Worm (Caenorhabditis elegans) whole organism, late embryonic: Measurements from ENCODE around the gene txt-14.

Source experiments
- C08G9.2 ChIP-seq: sonication (generic microtip); optimal IDR thresholded peaks from 2 replicates; lab custom pipeline; 2016; ENCODE audit warnings: mild to moderate bottlenecking, missing genetic modification characterization, moderate library complexity, missing compliant biosample characterization
- C38D4.7 ChIP-seq: fragments of 200-800 bp; sonication (Bioruptor generic); optimal IDR thresholded peaks from 2 replicates; lab custom pipeline; 2018; ENCODE audit warnings: mild to moderate bottlenecking, missing genetic modification characterization, moderate library complexity, missing compliant biosample characterization
- Y22D7AL.16 ChIP-seq: sonication (generic microtip); optimal IDR thresholded peaks from 2 replicates; lab custom pipeline; 2016; ENCODE audit warnings: missing genetic modification characterization, missing compliant biosample characterization
- ahr-1 ChIP-seq: sonication (generic microtip); optimal IDR thresholded peaks from 2 replicates; lab custom pipeline; 2016; ENCODE audit warnings: missing genetic modification characterization, missing compliant biosample characterization
- ama-1 ChIP-seq: fragments of 150-350 bp; optimal IDR thresholded peaks from 2 replicates; lab custom pipeline; 2014
- ceh-14 ChIP-seq: sonication (generic microtip); optimal IDR thresholded peaks from 2 replicates; lab custom pipeline; 2016; ENCODE audit warnings: missing genotype, missing genetic modification characterization, missing compliant biosample characterization
- ceh-18 ChIP-seq: sonication (generic microtip); optimal IDR thresholded peaks from 2 replicates; lab custom pipeline; 2016; ENCODE audit warnings: missing genetic modification characterization, missing compliant biosample characterization
- ceh-19 ChIP-seq: fragments of 200-800 bp; sonication (Bioruptor generic); optimal IDR thresholded peaks from 2 replicates; lab custom pipeline; 2018; ENCODE audit warnings: mild to moderate bottlenecking, missing genetic modification characterization, missing compliant biosample characterization
- ceh-30 ChIP-seq: fragments of 150-350 bp; optimal IDR thresholded peaks from 2 replicates; lab custom pipeline; 2014; ENCODE audit warnings: missing biosample characterization, missing genetic modification characterization
- ceh-34 ChIP-seq: sonication (generic microtip); optimal IDR thresholded peaks from 2 replicates; lab custom pipeline; 2016; ENCODE audit warnings: mild to moderate bottlenecking, missing genetic modification characterization, missing compliant biosample characterization
- ceh-48 ChIP-seq: sonication (generic microtip); optimal IDR thresholded peaks from 2 replicates; lab custom pipeline; 2016; ENCODE audit warnings: missing genetic modification characterization, inconsistent platforms, missing compliant biosample characterization
- ceh-6 ChIP-seq: fragments of 200-800 bp; sonication (Bioruptor generic); optimal IDR thresholded peaks from 2 replicates; lab custom pipeline; 2018; ENCODE audit warnings: mild to moderate bottlenecking, missing genetic modification characterization, missing compliant biosample characterization
- che-1 ChIP-seq: sonication (generic microtip); optimal IDR thresholded peaks from 2 replicates; lab custom pipeline; 2016; ENCODE audit warnings: mild to moderate bottlenecking, missing genetic modification characterization, missing compliant biosample characterization
- ets-4 ChIP-seq: sonication (generic microtip); optimal IDR thresholded peaks from 2 replicates; lab custom pipeline; 2016; ENCODE audit warnings: missing genetic modification characterization, missing compliant biosample characterization
- fax-1 ChIP-seq: sonication (generic microtip); optimal IDR thresholded peaks from 2 replicates; lab custom pipeline; 2016; ENCODE audit warnings: missing genotype, missing genetic modification characterization, missing compliant biosample characterization
- hlh-13 ChIP-seq: fragments of 200-800 bp; sonication (Bioruptor generic); optimal IDR thresholded peaks from 2 replicates; lab custom pipeline; 2018; ENCODE audit warnings: mild to moderate bottlenecking, missing genetic modification characterization, missing compliant biosample characterization
- hlh-6 ChIP-seq: sonication (generic microtip); optimal IDR thresholded peaks from 2 replicates; lab custom pipeline; 2016; ENCODE audit warnings: missing genotype, missing genetic modification characterization, missing compliant biosample characterization
- hlh-8 ChIP-seq: sonication (generic microtip); optimal IDR thresholded peaks from 2 replicates; lab custom pipeline; 2016; ENCODE audit warnings: missing genotype, missing genetic modification characterization, missing compliant biosample characterization
- lin-11 ChIP-seq: fragments of 200-800 bp; sonication (Bioruptor generic); optimal IDR thresholded peaks from 2 replicates; lab custom pipeline; 2018; ENCODE audit warnings: mild to moderate bottlenecking, missing genetic modification characterization, missing compliant biosample characterization
- nhr-11 ChIP-seq: fragments of 150-350 bp; optimal IDR thresholded peaks from 2 replicates; lab custom pipeline; 2014; ENCODE audit warnings: missing biosample characterization, missing genetic modification characterization
- npax-4 ChIP-seq: sonication (generic microtip); optimal IDR thresholded peaks from 2 replicates; lab custom pipeline; 2016; ENCODE audit warnings: missing genetic modification characterization, missing compliant biosample characterization
- odd-2 ChIP-seq: sonication (generic microtip); optimal IDR thresholded peaks from 2 replicates; lab custom pipeline; 2017; ENCODE audit warnings: antibody characterized with exemption, mild to moderate bottlenecking, missing genetic modification characterization, missing compliant biosample characterization
- pax-1 ChIP-seq: fragments of 150-350 bp; optimal IDR thresholded peaks from 2 replicates; lab custom pipeline; 2014; ENCODE audit warnings: missing biosample characterization, missing genetic modification characterization
- pha-2 ChIP-seq: sonication (generic microtip); optimal IDR thresholded peaks from 2 replicates; lab custom pipeline; 2017; ENCODE audit warnings: mild to moderate bottlenecking, missing genetic modification characterization, missing compliant biosample characterization
- pros-1 ChIP-seq: fragments of 150-350 bp; optimal IDR thresholded peaks from 2 replicates; lab custom pipeline; 2014; ENCODE audit warnings: missing biosample characterization, missing genetic modification reagents, missing genetic modification characterization
- ref-2 ChIP-seq: sonication (generic microtip); optimal IDR thresholded peaks from 2 replicates; lab custom pipeline; 2016; ENCODE audit warnings: missing genetic modification characterization, missing compliant biosample characterization
- sox-2 ChIP-seq: fragments of 200-800 bp; sonication (Bioruptor generic); IDR thresholded peaks from 2 replicates; pipeline ENCODE4 v1.3.6; 2022; ENCODE audit warnings: missing genetic modification reagents, missing genetic modification characterization, missing compliant biosample characterization
- sox-4 ChIP-seq: sonication (generic microtip); optimal IDR thresholded peaks from 2 replicates; lab custom pipeline; 2017; ENCODE audit warnings: mild to moderate bottlenecking, missing genetic modification characterization, inconsistent platforms, missing compliant biosample characterization
- tbx-2 ChIP-seq: sonication (generic microtip); optimal IDR thresholded peaks from 2 replicates; lab custom pipeline; 2016; ENCODE audit warnings: missing genetic modification characterization, missing compliant biosample characterization
- tbx-7 ChIP-seq: sonication (generic microtip); optimal IDR thresholded peaks from 2 replicates; lab custom pipeline; 2016; ENCODE audit warnings: missing genotype, missing genetic modification characterization, missing compliant biosample characterization
- ttx-3 ChIP-seq: sonication (generic microtip); optimal IDR thresholded peaks from 2 replicates; lab custom pipeline; 2016; ENCODE audit warnings: missing genetic modification reagents, missing genetic modification characterization, missing compliant biosample characterization
- unc-3 ChIP-seq, 2 experiments: fragments of 200-800 bp in 1 of 2; sonication (Bioruptor generic) in 1 of 2; sonication (generic microtip) in 1 of 2; conservative IDR thresholded peaks in 1 of 2; optimal IDR thresholded peaks in 1 of 2; 2 replicates each; pipeline versions ENCODE4 v1.3.6 to Lab custom; 2016 to 2022; ENCODE audit warnings: missing compliant biosample characterization in 2 of 2, missing genetic modification characterization in 2 of 2, missing genetic modification reagents in 1 of 2
- unc-55 ChIP-seq: sonication (generic microtip); optimal IDR thresholded peaks from 2 replicates; lab custom pipeline; 2017; ENCODE audit warnings: missing biosample characterization, missing genetic modification reagents, missing genetic modification characterization

txt-14 gene

DNA sequence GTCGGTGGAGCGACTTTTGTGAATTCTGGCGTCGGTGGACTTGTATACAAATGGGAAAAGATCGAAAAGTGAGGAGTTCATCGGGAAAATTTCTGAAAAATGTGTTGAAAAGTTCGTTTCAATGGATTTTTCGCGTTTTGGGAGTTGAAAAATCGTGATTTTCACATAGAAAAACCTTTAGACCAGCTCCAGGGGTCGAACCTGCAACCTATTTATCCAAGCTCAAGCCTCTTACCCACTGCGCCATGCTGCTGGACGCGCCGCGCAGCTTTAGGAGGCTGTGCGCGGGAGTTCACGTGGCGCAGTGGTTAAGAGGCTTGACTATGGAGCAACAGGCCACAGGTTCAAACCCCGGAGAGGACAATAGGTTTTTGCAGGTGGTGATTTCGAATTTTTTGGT lies 40.0 kb downstream of the txt-14 start, which contains the start of gene Y69H2.1:
Y69H2.1 (minus strand) TSS at position 101 of the 400 bp plus-strand sequence.
- TF ChIP-seq ceh-14 (no peak), pax-1 (tag; lab: Kevin White, UChicago) (no peak), Y22D7AL.16 (tag; lab: Kevin White, UChicago) (no peak), unc-55 (GFP tag; lab: Kevin White, UChicago) (no peak), ceh-19 (GFP tag; lab: Kevin White, UChicago) (no peak), ceh-34 (tag; lab: Kevin White, UChicago) (no peak), che-1 (tag; lab: Kevin White, UChicago) (no peak), hlh-6 (tag; lab: Kevin White, UChicago) (no peak), ref-2 (tag; lab: Kevin White, UChicago) (no peak), ahr-1 (tag; lab: Kevin White, UChicago) (no peak), sox-4 (tag; lab: Kevin White, UChicago) (no peak), lin-11 (no peak), ceh-18 (tag; lab: Kevin White, UChicago) (no peak), pha-2 (no peak), ttx-3 (tag; lab: Kevin White, UChicago) (no peak), ama-1 (lab: Kevin White, UChicago) (no peak), npax-4 (no peak)
- TF ChIP-seq, all 69 proteins: peak for 0

DNA sequence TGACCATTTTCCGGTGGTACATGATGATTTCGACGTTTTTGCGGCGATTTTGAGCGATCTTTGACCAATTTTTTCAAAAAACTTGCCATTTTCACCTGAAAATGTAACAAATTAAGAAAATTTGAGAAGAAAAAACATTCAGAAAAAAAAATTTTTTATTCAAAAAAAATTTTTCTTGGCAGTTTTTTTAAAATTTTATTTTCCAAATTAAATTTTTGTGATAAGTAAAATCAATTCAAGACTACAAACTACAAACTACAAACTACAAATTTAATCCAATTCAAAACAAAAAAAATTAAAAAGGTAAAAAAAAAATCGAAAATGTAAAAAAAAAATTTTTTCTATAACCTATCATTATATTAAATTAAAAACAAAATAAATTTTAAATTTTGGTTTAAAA lies 44.3 kb downstream of the txt-14 start, which contains the start of gene Y69H2.15:
Y69H2.15 (minus strand) TSS at position 101 of the 400 bp plus-strand sequence.
- no peak for TF ChIP-seq ceh-6 (GFP tag; lab: Kevin White, UChicago)

DNA sequence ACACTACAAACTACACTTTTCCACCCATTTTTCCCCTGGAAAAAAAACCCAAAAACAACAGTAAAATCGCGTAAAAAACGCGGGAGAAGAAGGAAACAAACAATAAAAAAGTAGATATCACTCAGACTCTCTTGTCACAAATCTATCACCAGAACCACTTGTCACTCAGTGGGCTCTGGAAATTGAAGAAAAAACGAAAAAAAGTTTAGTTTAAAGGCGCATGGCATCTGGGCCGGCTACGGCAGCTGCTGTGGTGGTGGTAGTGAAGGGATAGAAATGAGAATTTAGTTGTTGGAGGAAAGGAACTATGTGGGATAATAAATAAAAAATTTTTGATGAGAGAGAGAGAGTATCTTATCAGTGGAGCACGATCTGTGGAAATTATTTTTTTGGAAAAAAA lies 45.0 kb downstream of the txt-14 start:
- TF ChIP-seq fax-1 (tag; lab: Kevin White, UChicago) (no peak), unc-55 (GFP tag; lab: Kevin White, UChicago) (no peak), Y22D7AL.16 (tag; lab: Kevin White, UChicago) (no peak), C08G9.2 (no peak), ets-4 (tag; lab: Kevin White, UChicago) (no peak), tbx-2 (no peak), hlh-13 (GFP tag; lab: Kevin White, UChicago) (no peak), sox-2 (no peak), pha-2 (no peak), ceh-30 (no peak), hlh-6 (tag; lab: Kevin White, UChicago) (no peak), tbx-7 (tag; lab: Kevin White, UChicago) (no peak), ceh-34 (tag; lab: Kevin White, UChicago) (no peak), pros-1 (no peak), C38D4.7 (GFP tag; lab: Kevin White, UChicago) (no peak), unc-3 (GFP tag; conservative IDR thresholded peaks at IDR 0.05; lab: Robert Waterston, UW) (no peak), unc-3 (tag; optimal IDR thresholded peaks at IDR 0.05; lab: Kevin White, UChicago) (no peak), odd-2 (no peak)
- TF ChIP-seq, all 69 proteins: peak for 0

DNA sequence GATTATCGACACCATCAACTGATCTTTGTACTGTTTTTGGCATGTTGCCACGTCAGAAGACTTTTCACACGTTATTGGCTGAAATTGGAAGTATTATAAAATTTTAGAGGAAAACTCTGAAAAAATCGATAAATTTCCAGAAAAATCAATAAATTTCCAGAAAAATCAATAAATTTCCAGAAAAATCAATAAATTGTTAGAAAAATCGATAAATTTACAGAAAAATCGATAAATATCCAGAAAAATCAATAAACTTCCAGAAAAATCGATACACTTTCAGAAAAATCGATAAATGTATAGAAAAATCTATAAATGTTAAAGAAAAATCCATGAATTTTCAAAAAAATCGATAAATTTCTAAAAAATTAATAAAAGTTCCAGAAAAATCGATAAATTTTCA lies 46.4 kb downstream of the txt-14 start:
- TF ChIP-seq hlh-8 (tag; lab: Kevin White, UChicago) (no peak), ceh-48 (tag; lab: Kevin White, UChicago) (peak; percentile 25)

DNA sequence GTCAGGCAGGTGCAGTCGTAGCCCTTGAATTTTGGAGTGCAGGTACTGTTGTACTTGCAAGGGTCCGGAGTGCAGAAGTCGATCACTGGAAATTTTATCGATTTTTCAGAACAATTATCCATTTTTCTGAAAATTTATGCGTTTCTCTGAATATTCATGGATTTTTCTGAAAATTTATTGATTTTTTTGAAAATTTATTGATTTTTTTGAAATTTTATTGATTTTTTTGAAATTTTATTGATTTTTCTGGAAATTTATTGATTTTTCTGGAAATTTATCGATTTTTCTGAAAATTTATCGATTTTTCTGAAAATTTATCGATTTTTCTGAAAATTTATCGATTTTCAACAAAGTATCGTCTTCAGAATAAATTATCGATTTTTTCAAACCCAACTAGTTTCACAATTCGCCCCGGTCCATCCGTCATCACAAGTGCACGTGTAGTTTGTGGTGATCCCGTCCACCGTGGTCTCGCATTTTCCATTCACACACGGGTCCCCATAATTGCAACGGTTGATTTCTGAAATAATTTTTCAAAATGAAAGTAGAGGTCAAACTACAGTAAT lies 49.6 kb downstream of the txt-14 start:
- peak; percentile 46 for TF ChIP-seq ceh-48 (tag; lab: Kevin White, UChicago)
- TF ChIP-seq nhr-11 (tag; lab: Kevin White, UChicago) = no peak
